Fruit fly (Drosophila melanogaster) Kc167 (cell line): ENCODE results near the gene CDase.

Experiments
- Myc ChIP-seq: fragments of >200 bp; optimal IDR thresholded peaks from 2 replicates; lab custom pipeline; 2017; ENCODE audit warnings: missing external identifiers
- Sin3A ChIP-seq: fragments of >200 bp; optimal IDR thresholded peaks from 2 replicates; lab custom pipeline; 2018; ENCODE audit warnings: missing external identifiers
- h ChIP-seq: fragments of >200 bp; optimal IDR thresholded peaks from 3 replicates; lab custom pipeline; 2018; ENCODE audit warnings: missing external identifiers
- insv ChIP-seq: fragments of >200 bp; optimal IDR thresholded peaks from 3 replicates; lab custom pipeline; 2018; ENCODE audit warnings: missing external identifiers
- psq ChIP-seq: fragments of >200 bp; optimal IDR thresholded peaks from 2 replicates; lab custom pipeline; 2017; ENCODE audit warnings: missing external identifiers
- ttk ChIP-seq: sonication (Bioruptor generic); optimal IDR thresholded peaks from 2 replicates; lab custom pipeline; 2017; ENCODE audit warnings: missing external identifiers

Gene CDase

DNA sequence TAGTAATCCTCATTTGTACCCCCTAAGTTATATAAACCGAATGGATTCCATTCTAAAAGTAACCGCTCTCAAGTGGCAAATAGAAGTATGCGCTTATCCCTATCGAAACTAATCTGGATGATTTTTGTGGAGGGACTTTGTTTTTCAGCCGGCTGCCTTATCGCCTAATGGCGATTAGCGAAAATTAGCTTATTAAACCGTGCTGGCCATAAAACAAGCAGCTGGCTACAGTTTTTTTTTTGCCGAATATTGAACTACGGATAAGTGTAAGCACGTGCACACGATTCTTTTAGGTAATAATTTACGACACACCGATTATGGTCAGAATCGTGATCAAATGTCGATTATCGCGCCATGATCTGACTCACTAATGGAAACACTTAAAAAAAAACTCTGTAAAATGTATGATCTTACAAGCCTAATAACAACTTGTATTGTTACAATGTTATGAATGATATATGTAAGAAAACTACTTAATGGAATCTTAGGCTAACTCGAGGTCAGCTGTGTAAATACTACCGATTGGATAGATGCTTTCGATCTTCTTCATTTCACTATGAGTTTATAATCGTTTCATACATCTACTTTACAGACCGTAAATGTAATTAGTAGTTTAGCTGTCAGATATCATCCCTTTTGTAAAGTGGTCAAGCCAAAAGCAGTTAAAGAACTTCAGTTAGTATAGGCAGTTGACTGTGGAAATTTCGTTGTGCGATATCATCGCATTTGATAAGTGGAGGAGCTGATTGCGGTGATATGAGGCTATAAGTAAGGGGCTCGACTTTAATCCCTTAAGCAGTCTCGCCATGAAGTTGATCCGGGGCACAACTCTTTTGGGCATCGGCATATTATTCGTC, 27.8 kb upstream of the CDase start, which contains the start of gene CG15534:
CG15534 (plus strand) TSS at position 807 of the 857 bp plus-strand sequence.
- no peak for TF ChIP-seq ttk (lab: Kevin White, UChicago)
- no peak for TF ChIP-seq psq (lab: Kevin White, UChicago)
- TF ChIP-seq h (lab: Kevin White, UChicago), result no peak
- no peak for TF ChIP-seq Myc
- TF ChIP-seq insv, result no peak
- TF ChIP-seq Sin3A (lab: Kevin White, UChicago), result no peak

DNA sequence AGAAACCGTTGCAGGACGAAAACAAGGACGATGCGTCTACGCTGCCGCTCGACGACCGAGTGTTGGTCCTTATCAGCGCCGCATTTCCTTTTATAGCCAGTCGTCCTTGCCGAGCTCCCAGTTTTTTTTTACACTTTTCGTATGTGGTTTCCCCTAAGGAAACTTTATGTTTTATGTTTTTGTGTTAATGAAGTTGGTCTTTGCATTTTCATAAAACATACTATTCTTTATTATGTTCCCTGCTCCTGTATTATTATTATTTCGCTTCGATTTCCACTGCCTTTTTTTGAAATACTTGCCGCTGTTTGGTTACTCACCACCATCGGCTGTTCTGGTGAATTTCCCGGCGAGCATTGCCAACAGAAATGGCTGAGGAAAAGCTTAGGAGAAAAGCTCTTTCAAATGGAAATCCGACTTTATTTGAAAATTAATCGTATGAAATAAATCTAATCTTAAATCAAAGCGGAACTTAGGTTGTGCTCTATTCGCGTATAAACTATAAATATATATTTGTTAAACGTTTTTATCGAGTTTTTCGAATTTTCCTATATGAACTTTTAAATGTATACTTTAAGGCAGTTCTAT, 15.7 kb upstream of the CDase start, which contains the start of gene CG15537:
CG15537 (minus strand) TSS at position 51 of the 585 bp plus-strand sequence.
- TF ChIP-seq Myc (no peak), ttk (lab: Kevin White, UChicago) (no peak), Sin3A (lab: Kevin White, UChicago) (no peak), h (lab: Kevin White, UChicago) (no peak), insv (no peak), psq (lab: Kevin White, UChicago) (no peak)

dm6 chr3R:30444946-30445345, 14.4 kb upstream of the CDase start, which contains the start of gene Osi23:
Osi23 (minus strand) TSS chr3R:30445046.
- no peak for TF ChIP-seq h (lab: Kevin White, UChicago)
- no peak for TF ChIP-seq psq (lab: Kevin White, UChicago)
- TF ChIP-seq insv, result no peak
- no peak for TF ChIP-seq ttk (lab: Kevin White, UChicago)
- no peak for TF ChIP-seq Sin3A (lab: Kevin White, UChicago)
- TF ChIP-seq Myc, result no peak

dm6 chr3R:30449446-30449845, 9.9 kb upstream of the CDase start:
- TF ChIP-seq insv (no peak), h (lab: Kevin White, UChicago) (no peak), ttk (lab: Kevin White, UChicago) (no peak), Myc (no peak), Sin3A (lab: Kevin White, UChicago) (no peak), psq (lab: Kevin White, UChicago) (no peak)

- no peak for TF ChIP-seq ttk (lab: Kevin White, UChicago)
- no peak for TF ChIP-seq Sin3A (lab: Kevin White, UChicago)
- TF ChIP-seq h (lab: Kevin White, UChicago), result no peak
- no peak for TF ChIP-seq insv
- TF ChIP-seq psq (lab: Kevin White, UChicago), result no peak
- TF ChIP-seq Myc, result no peak
Observed at dm6 chr3R:30450224-30450623, 9.1 kb upstream of the CDase start.

DNA sequence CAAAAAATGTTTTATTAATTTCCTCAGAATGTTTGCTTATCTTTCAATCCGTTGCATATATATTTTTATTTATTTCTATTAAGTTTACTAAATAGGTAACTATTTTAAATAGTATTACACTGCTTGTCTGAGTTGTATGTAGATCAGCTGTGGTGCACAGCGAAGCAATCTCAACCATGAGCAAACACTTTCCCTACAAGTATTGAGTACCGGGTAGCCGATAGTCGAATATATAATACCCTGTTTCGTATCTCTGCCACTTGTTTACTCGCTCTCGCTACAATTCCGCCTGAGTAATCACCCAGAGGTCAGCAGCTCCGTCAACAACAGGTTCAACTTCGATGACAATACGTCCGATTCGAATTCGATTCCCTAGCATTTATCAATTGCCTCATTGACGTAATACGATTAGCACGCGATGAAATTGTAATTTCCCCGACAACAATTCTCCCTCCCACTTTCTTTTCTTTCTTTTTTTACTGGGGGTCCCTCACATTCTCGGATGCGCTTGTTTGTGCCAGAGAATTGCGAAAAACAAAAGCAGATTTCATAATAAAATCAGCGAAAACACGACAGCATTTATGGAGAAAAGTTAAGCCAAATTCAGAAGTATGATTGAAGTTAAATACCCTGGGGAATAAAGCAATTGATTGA, 8.5 kb upstream of the CDase start:
- no peak for TF ChIP-seq Sin3A (lab: Kevin White, UChicago)
- TF ChIP-seq psq (lab: Kevin White, UChicago), result no peak
- no peak for TF ChIP-seq ttk (lab: Kevin White, UChicago)
- TF ChIP-seq Myc, result no peak
- TF ChIP-seq insv, result no peak
- no peak for TF ChIP-seq h (lab: Kevin White, UChicago)

DNA sequence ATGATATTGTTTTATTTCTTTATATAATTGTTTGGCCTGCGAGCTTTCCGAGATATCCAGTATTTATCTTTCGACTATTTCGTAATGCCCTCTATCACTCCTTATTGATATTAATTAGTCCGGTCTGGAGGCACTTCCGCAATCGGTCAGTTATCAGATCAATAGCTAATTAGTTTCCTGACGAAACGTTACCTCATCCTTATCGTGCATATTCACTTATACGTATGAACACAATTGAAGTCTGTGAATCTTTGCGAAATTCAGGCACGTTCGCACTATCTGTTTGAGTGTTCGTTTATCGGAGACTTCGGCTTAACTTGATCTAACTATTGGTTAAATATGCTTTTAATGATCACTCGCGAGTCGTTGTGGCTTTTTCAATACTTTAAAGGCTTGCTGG, 6.1 kb upstream of the CDase start:
- TF ChIP-seq insv, result no peak
- no peak for TF ChIP-seq h (lab: Kevin White, UChicago)
- TF ChIP-seq Sin3A (lab: Kevin White, UChicago), result no peak
- no peak for TF ChIP-seq Myc
- TF ChIP-seq ttk (lab: Kevin White, UChicago), result no peak
- no peak for TF ChIP-seq psq (lab: Kevin White, UChicago)

- TF ChIP-seq Sin3A (lab: Kevin White, UChicago), result no peak
- TF ChIP-seq h (lab: Kevin White, UChicago), result no peak
- no peak for TF ChIP-seq insv
- TF ChIP-seq ttk (lab: Kevin White, UChicago), result no peak
- TF ChIP-seq Myc, result no peak
- TF ChIP-seq psq (lab: Kevin White, UChicago), result no peak
Observed at dm6 chr3R:30454442-30454841, 4.9 kb upstream of the CDase start.

DNA sequence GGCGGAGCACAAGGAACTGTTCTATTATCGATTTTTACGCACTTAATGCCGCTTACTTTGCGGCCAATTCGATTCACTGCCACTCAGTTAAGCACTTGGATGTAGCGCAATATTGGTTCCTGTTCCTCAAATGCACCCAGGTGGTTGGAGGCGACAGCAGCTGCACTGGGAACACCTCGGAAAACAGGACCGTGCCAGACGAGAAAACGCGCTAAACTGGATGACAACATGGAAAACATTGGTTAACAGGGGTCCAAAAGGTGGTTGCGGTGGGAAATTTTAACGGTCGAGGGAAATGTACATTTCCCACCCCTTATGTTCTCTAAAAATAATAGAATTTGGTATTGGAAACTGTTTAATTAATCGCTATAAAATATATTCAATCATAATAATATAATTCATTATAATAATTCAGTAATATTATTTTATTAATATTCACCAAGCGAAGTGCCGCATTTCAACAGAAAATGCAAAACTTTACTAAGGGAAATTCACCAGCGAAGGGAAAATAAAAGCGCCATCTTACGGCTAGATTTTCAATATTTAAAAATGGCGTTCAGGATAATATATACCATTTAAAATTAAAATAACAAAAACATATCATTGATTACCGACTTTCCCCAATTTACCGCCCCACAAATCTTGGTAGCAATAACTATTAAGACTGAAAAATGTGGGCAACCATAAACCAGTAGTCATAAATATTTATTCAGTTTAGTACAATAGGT, 3.3 kb upstream of the CDase start, which contains the start of gene aralar1:
aralar1 (minus strand) TSS at position 51 of the 728 bp plus-strand sequence.
- no peak for TF ChIP-seq psq (lab: Kevin White, UChicago)
- no peak for TF ChIP-seq Myc
- no peak for TF ChIP-seq insv
- TF ChIP-seq h (lab: Kevin White, UChicago), result no peak
- no peak for TF ChIP-seq Sin3A (lab: Kevin White, UChicago)
- TF ChIP-seq ttk (lab: Kevin White, UChicago), result no peak

- TF ChIP-seq Sin3A (lab: Kevin White, UChicago) (no peak), ttk (lab: Kevin White, UChicago) (no peak), psq (lab: Kevin White, UChicago) (no peak), h (lab: Kevin White, UChicago) (no peak), Myc (no peak), insv (no peak)
Observed at dm6 chr3R:30460187-30460586, 866 bp downstream of the CDase start.
